Worm (Caenorhabditis elegans): Measurements from ENCODE around the gene C45G9.15.

C45G9.15 gene

ce11 chrIII:5025136-5025629, 26.7 kb downstream of the C45G9.15 start (continued):
- peak; percentile 60 for TF ChIP-seq T26A8.4 (GFP tag; IDR thresholded peaks at IDR 0.05)
- TF ChIP-seq F44E2.7 (GFP tag; IDR thresholded peaks at IDR 0.05): no peak
- TF ChIP-seq unc-62 (GFP tag; optimal IDR thresholded peaks at IDR 0.05 in 1 of 2): no peak
- no peak for TF ChIP-seq unc-62 (tag; optimal IDR thresholded peaks at IDR 0.05)
- TF ChIP-seq cey-2 (tag; optimal IDR thresholded peaks at IDR 0.05; ENCODE audit: borderline replicate concordance, insufficient read depth): no peak
- peak in 1 of 2 experiments; percentile 43 for TF ChIP-seq hif-1 (tag; optimal IDR thresholded peaks at IDR 0.05)
- TF ChIP-seq Y48G9A.11 (GFP tag; IDR thresholded peaks at IDR 0.05): peak; percentile 17; the same call in 1 of the 2 replicates
- TF ChIP-seq ZK337.2 (GFP tag; IDR thresholded peaks at IDR 0.05): 0 out of 2 replicates have a peak, but pooled peaks have one; percentile 26
- TF ChIP-seq nhr-77 (tag; optimal IDR thresholded peaks at IDR 0.05): no peak
- TF ChIP-seq hlh-30 (tag; optimal IDR thresholded peaks at IDR 0.05; ENCODE audit: insufficient read depth): no peak
- TF ChIP-seq zip-2 (tag; optimal IDR thresholded peaks at IDR 0.05): no peak
- no peak for TF ChIP-seq nhr-237 (tag; optimal IDR thresholded peaks at IDR 0.05)
- TF ChIP-seq set-16 (GFP tag; IDR thresholded peaks at IDR 0.05): no peak
- TF ChIP-seq mes-2 (tag; optimal IDR thresholded peaks at IDR 0.05; ENCODE audit: poor library complexity, severe bottlenecking): no peak
- TF ChIP-seq mdl-1 (tag; optimal IDR thresholded peaks at IDR 0.05): no peak
- 0 out of 2 replicates have a peak, but pooled peaks have one; percentile 18 for TF ChIP-seq lin-1 (GFP tag; IDR thresholded peaks at IDR 0.05)
- TF ChIP-seq gei-8 (GFP tag; optimal IDR thresholded peaks at IDR 0.05): no peak
- peak; percentile 46 for TF ChIP-seq rbr-2 (tag; optimal IDR thresholded peaks at IDR 0.05)
- TF ChIP-seq nhr-28 (tag; optimal IDR thresholded peaks at IDR 0.05): no peak
- TF ChIP-seq aha-1 (tag): peak; percentile 80
- TF ChIP-seq pqm-1 (tag; optimal IDR thresholded peaks at IDR 0.05): no peak
- no peak for TF ChIP-seq dmd-8 (GFP tag; IDR thresholded peaks at IDR 0.05)
- TF ChIP-seq zfp-2 (tag; optimal IDR thresholded peaks at IDR 0.05): no peak
- no peak for TF ChIP-seq unc-39 (tag; optimal IDR thresholded peaks at IDR 0.05)
- TF ChIP-seq dpl-1 (GFP tag; optimal IDR thresholded peaks at IDR 0.05): peak; percentile 20
- no peak for TF ChIP-seq arid-1 (GFP tag; conservative IDR thresholded peaks at IDR 0.05)
- TF ChIP-seq duxl-1 (tag; optimal IDR thresholded peaks at IDR 0.05; ENCODE audit: poor library complexity): no peak
- no peak for TF ChIP-seq ceh-28 (tag; optimal IDR thresholded peaks at IDR 0.05)
- no peak; the same call in 1 of the 2 replicates for TF ChIP-seq vab-7 (GFP tag; IDR thresholded peaks at IDR 0.05)
- peak; percentile 8 for TF ChIP-seq jun-1 (tag; optimal IDR thresholded peaks at IDR 0.05)
- no peak for TF ChIP-seq F26F4.8 (GFP tag; conservative IDR thresholded peaks at IDR 0.05)
- no peak for TF ChIP-seq F10B5.3 (tag; optimal IDR thresholded peaks at IDR 0.05)
- TF ChIP-seq hlh-11 (tag; optimal IDR thresholded peaks at IDR 0.05): peak; percentile 15
- no peak for TF ChIP-seq ces-1 (GFP tag; optimal IDR thresholded peaks at IDR 0.05)
- TF ChIP-seq egl-43 (GFP tag; IDR thresholded peaks at IDR 0.05): no peak
- TF ChIP-seq ceh-32 (tag; optimal IDR thresholded peaks at IDR 0.05; ENCODE audit: poor library complexity): no peak
- no peak for TF ChIP-seq ceh-44 (GFP tag; IDR thresholded peaks at IDR 0.05)
- 0 out of 2 replicates have a peak, but pooled peaks have one; percentile 13 for TF ChIP-seq tra-1 (GFP tag; IDR thresholded peaks at IDR 0.05)
- TF ChIP-seq dve-1 (tag; optimal IDR thresholded peaks at IDR 0.05; ENCODE audit: insufficient read depth): peak; percentile 27
- TF ChIP-seq lin-39 (tag; optimal IDR thresholded peaks at IDR 0.05): no peak
- no peak for TF ChIP-seq mxl-3 (GFP tag; optimal IDR thresholded peaks at IDR 0.05)
- TF ChIP-seq R02D3.7 (tag; optimal IDR thresholded peaks at IDR 0.05): no peak
- TF ChIP-seq ama-1 (optimal IDR thresholded peaks at IDR 0.05): peak; percentile 80
- TF ChIP-seq nhr-41 (GFP tag; IDR thresholded peaks at IDR 0.05): no peak
- no peak for TF ChIP-seq lin-29 (GFP tag; IDR thresholded peaks at IDR 0.05)
- no peak for TF ChIP-seq unc-130 (GFP tag; optimal IDR thresholded peaks at IDR 0.05)
